Worm (Caenorhabditis elegans): ENCODE results near the gene ncx-5.

- TF ChIP-seq ztf-29 (GFP tag; IDR thresholded peaks at IDR 0.05), result no peak
- TF ChIP-seq klf-2 (GFP tag; conservative IDR thresholded peaks at IDR 0.05), result no peak
- TF ChIP-seq cog-1 (tag; optimal IDR thresholded peaks at IDR 0.05), result no peak
Measured at ce11 chrV:10532725-10533124, 42.8 kb upstream of the ncx-5 start, which contains the start of gene txt-10.

Data from whole organism, midembryonic.